Worm (Caenorhabditis elegans) whole organism, young adult: ENCODE data around the gene ztf-17.

Experiments
- B0019.2 ChIP-seq: fragments of 200-800 bp; sonication (Bioruptor generic); conservative IDR thresholded peaks from 2 replicates; pipeline ENCODE4 v1.3.6; 2022; ENCODE audit warnings: missing genetic modification reagents, missing genetic modification characterization, missing compliant biosample characterization
- C17E4.6 ChIP-seq: fragments of 200-800 bp; sonication (Bioruptor generic); IDR thresholded peaks from 2 replicates; pipeline ENCODE4 v1.3.6; 2022; ENCODE audit warnings: missing genetic modification reagents, missing genetic modification characterization, missing compliant biosample characterization
- Y79H2A.3 ChIP-seq: fragments of 200-800 bp; sonication (Bioruptor generic); conservative IDR thresholded peaks from 2 replicates; pipeline ENCODE4 v1.3.6; 2022; ENCODE audit warnings: missing genetic modification reagents, missing genetic modification characterization, missing compliant biosample characterization
- dox-1 ChIP-seq: fragments of 200-800 bp; sonication (Bioruptor generic); IDR thresholded peaks from 2 replicates; pipeline ENCODE4 v1.3.6; 2022; ENCODE audit warnings: missing genetic modification reagents, missing genetic modification characterization, missing compliant biosample characterization
- madf-3 ChIP-seq: fragments of 200-800 bp; sonication (Bioruptor generic); IDR thresholded peaks from 2 replicates; pipeline ENCODE4 v1.3.6; 2022; ENCODE audit warnings: missing genetic modification reagents, missing genetic modification characterization, missing compliant biosample characterization
- pha-4 ChIP-seq: fragments of 150-350 bp; sonication (generic microtip); optimal IDR thresholded peaks from 2 replicates; lab custom pipeline; 2014; ENCODE audit warnings: missing biosample characterization, missing genetic modification reagents, missing genetic modification characterization

DNA sequence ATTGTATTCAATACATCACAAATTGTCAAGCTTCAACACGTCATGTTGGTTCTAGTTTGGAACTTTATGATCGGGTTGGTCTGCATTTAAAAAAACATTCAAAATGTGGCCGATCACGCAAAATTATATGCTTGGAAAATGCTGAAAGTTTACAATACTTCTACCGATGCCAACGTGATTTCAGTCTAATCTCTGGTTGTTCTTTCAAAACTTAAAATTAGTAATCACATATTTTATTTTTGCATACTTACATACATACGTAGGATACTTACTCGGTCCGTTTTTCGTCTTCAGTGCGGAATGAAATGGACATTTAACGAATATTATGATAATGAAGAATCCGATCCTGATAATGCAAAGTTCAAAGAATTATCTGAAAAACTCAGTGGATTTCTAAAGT lies 44.9 kb downstream of the ztf-17 start, which contains the start of gene srw-62:
- TF ChIP-seq pha-4 (tag; lab: Kevin White, UChicago) (no peak), dox-1 (no peak), B0019.2 (GFP tag; lab: Robert Waterston, UW) (no peak), madf-3 (GFP tag; lab: Robert Waterston, UW) (no peak), C17E4.6 (GFP tag; lab: Robert Waterston, UW) (no peak), Y79H2A.3 (GFP tag; lab: Robert Waterston, UW) (no peak)
